Fruit fly (Drosophila melanogaster) whole organism, embryonic: ENCODE data around the gene CG7484.

Source experiments
- Adf1 ChIP-seq: fragments of 200-800 bp; sonication (Bioruptor generic); IDR thresholded peaks from 2 replicates; pipeline ENCODE4 v1.3.6; 2022; ENCODE audit warnings: missing biosample characterization, missing genetic modification characterization
- B-H2 ChIP-seq: fragments of 200-800 bp; sonication (Bioruptor generic); optimal IDR thresholded peaks from 2 replicates; lab custom pipeline; 2018; ENCODE audit warnings: missing biosample characterization, mild to moderate bottlenecking, missing genetic modification characterization
- CG11247 ChIP-seq: fragments of 200-800 bp; sonication (Bioruptor generic); IDR thresholded peaks from 2 replicates; pipeline ENCODE4 v1.3.6; 2022; ENCODE audit warnings: missing biosample characterization, missing genetic modification characterization
- CG11504 ChIP-seq: fragments of 200-800 bp; sonication (Bioruptor generic); optimal IDR thresholded peaks from 3 replicates; lab custom pipeline; 2019; ENCODE audit warnings: missing biosample characterization, mild to moderate bottlenecking, missing genetic modification characterization, moderate library complexity
- CG12659 ChIP-seq: fragments of 200-800 bp; sonication (Bioruptor generic); optimal IDR thresholded peaks from 3 replicates; lab custom pipeline; 2017; ENCODE audit warnings: mild to moderate bottlenecking, missing biosample characterization, missing genetic modification reagents, missing genetic modification characterization
- CG12744 ChIP-seq: fragments of 200-800 bp; sonication (Bioruptor generic); optimal IDR thresholded peaks from 2 replicates; lab custom pipeline; 2016; ENCODE audit warnings: missing biosample characterization, missing genetic modification characterization
- CG13624 ChIP-seq: fragments of 200-800 bp; sonication (Bioruptor generic); optimal IDR thresholded peaks from 2 replicates; lab custom pipeline; 2016; ENCODE audit warnings: missing biosample characterization, missing genetic modification characterization
- CG1602 ChIP-seq: fragments of 200-800 bp; sonication (Bioruptor generic); optimal IDR thresholded peaks from 3 replicates; lab custom pipeline; 2016; ENCODE audit warnings: missing biosample characterization, missing genetic modification characterization
- CG17912 ChIP-seq: fragments of 200-800 bp; sonication (Bioruptor generic); optimal IDR thresholded peaks from 2 replicates; lab custom pipeline; 2018; ENCODE audit warnings: missing biosample characterization, mild to moderate bottlenecking, missing genetic modification characterization
- CG18619 ChIP-seq: fragments of 200-800 bp; sonication (Bioruptor generic); optimal IDR thresholded peaks from 3 replicates; lab custom pipeline; 2017; ENCODE audit warnings: missing biosample characterization, mild to moderate bottlenecking, missing genetic modification characterization
- CG2199 ChIP-seq: fragments of 200-800 bp; sonication (Bioruptor generic); IDR thresholded peaks from 3 replicates; pipeline ENCODE4 v1.3.6; 2022; ENCODE audit warnings: missing biosample characterization, missing genetic modification characterization
- CG33213 ChIP-seq: fragments of 200-800 bp; sonication (Bioruptor generic); optimal IDR thresholded peaks from 3 replicates; lab custom pipeline; 2016; ENCODE audit warnings: missing biosample characterization, missing genetic modification characterization
- CG3726 ChIP-seq: fragments of 200-800 bp; sonication (Bioruptor generic); IDR thresholded peaks from 3 replicates; pipeline ENCODE4, ENCODE4 v1.3.6; 2022; ENCODE audit warnings: missing biosample characterization, missing genetic modification characterization
- CG4282 ChIP-seq: fragments of 200-800 bp; sonication (Bioruptor generic); optimal IDR thresholded peaks from 2 replicates; lab custom pipeline; 2016; ENCODE audit warnings: missing biosample characterization, missing genetic modification characterization
- CG6654 ChIP-seq: fragments of 200-800 bp; sonication (Bioruptor generic); optimal IDR thresholded peaks from 2 replicates; lab custom pipeline; 2017; ENCODE audit warnings: missing biosample characterization, mild to moderate bottlenecking, missing genetic modification characterization
- CG6791 ChIP-seq: fragments of 200-800 bp; sonication (Bioruptor generic); IDR thresholded peaks from 3 replicates; pipeline ENCODE4 v1.3.6; 2022; ENCODE audit warnings: missing biosample characterization, missing genetic modification characterization; ENCODE audit not compliant: partially characterized antibody
- CG9609 ChIP-seq: fragments of 200-800 bp; sonication (Bioruptor generic); optimal IDR thresholded peaks from 3 replicates; lab custom pipeline; 2016; ENCODE audit warnings: missing biosample characterization, missing genetic modification characterization
- Camta ChIP-seq: fragments of 200-800 bp; sonication (Bioruptor generic); optimal IDR thresholded peaks from 2 replicates; lab custom pipeline; 2016; ENCODE audit warnings: missing biosample characterization, missing genetic modification characterization
- CrebB ChIP-seq: fragments of 200-800 bp; sonication (Bioruptor generic); optimal IDR thresholded peaks from 3 replicates; lab custom pipeline; 2018; ENCODE audit warnings: missing biosample characterization, mild to moderate bottlenecking, missing genetic modification characterization
- Dfd ChIP-seq, 2 experiments: fragments of >200 bp; optimal IDR thresholded peaks; 2 replicates each; lab custom pipeline; 2017; ENCODE audit warnings: missing biosample characterization in 2 of 2, missing genetic modification characterization in 2 of 2
- Dref ChIP-seq: fragments of 200-800 bp; sonication (Bioruptor generic); IDR thresholded peaks from 2 replicates; pipeline ENCODE4 v1.3.6; 2022; ENCODE audit warnings: missing biosample characterization, missing genetic modification characterization
- Ets65A ChIP-seq: fragments of 200-800 bp; sonication (Bioruptor generic); peaks from one replicate; lab custom pipeline; 2016; ENCODE audit warnings: missing biosample characterization, missing genetic modification characterization
- Ets97D ChIP-seq: fragments of 200-800 bp; sonication (Bioruptor generic); optimal IDR thresholded peaks from 3 replicates; lab custom pipeline; 2016; ENCODE audit warnings: missing biosample characterization, missing genetic modification characterization
- Fer2 ChIP-seq: fragments of 200-800 bp; sonication (Bioruptor generic); optimal IDR thresholded peaks from 2 replicates; lab custom pipeline; 2018; ENCODE audit warnings: missing biosample characterization, mild to moderate bottlenecking, missing genetic modification characterization, moderate library complexity
- Lhr ChIP-seq: fragments of 200-800 bp; sonication (Bioruptor generic); optimal IDR thresholded peaks from 3 replicates; lab custom pipeline; 2017; ENCODE audit warnings: mild to moderate bottlenecking, missing biosample characterization, missing genetic modification reagents, missing genetic modification characterization
- NC2α ChIP-seq: fragments of 200-800 bp; sonication (Bioruptor generic); optimal IDR thresholded peaks from 2 replicates; lab custom pipeline; 2016; ENCODE audit warnings: missing biosample characterization, missing genetic modification characterization
- NC2β ChIP-seq: fragments of 200-800 bp; sonication (Bioruptor generic); optimal IDR thresholded peaks from 2 replicates; lab custom pipeline; 2016; ENCODE audit warnings: missing biosample characterization, missing genetic modification characterization
- Oaz ChIP-seq: fragments of 200-800 bp; sonication (Bioruptor generic); IDR thresholded peaks from 2 replicates; pipeline ENCODE4 v1.3.6; 2022; ENCODE audit warnings: missing biosample characterization, missing genetic modification characterization
- abd-A ChIP-seq: fragments of 200-800 bp; sonication (Bioruptor generic); optimal IDR thresholded peaks from 3 replicates; lab custom pipeline; 2019; ENCODE audit warnings: missing biosample characterization, mild to moderate bottlenecking, missing genetic modification characterization, moderate library complexity
- amos ChIP-seq: fragments of 200-800 bp; sonication (Bioruptor generic); IDR thresholded peaks from 2 replicates; pipeline ENCODE4 v1.3.6; 2022; ENCODE audit warnings: missing biosample characterization, missing genetic modification characterization; ENCODE audit not compliant: partially characterized antibody
- corto ChIP-seq: fragments of 200-800 bp; sonication (Bioruptor generic); optimal IDR thresholded peaks from 2 replicates; lab custom pipeline; 2016; ENCODE audit warnings: missing biosample characterization, mild to moderate bottlenecking, missing genetic modification characterization, moderate library complexity
- dm ChIP-seq: fragments of 200-800 bp; sonication (Bioruptor generic); optimal IDR thresholded peaks from 3 replicates; lab custom pipeline; 2016; ENCODE audit warnings: missing biosample characterization, missing genetic modification characterization
- en ChIP-seq: fragments of 200-800 bp; sonication (Bioruptor generic); optimal IDR thresholded peaks from 2 replicates; lab custom pipeline; 2016; ENCODE audit warnings: missing biosample characterization, missing genetic modification characterization
- esg ChIP-seq: fragments of 200-800 bp; sonication (Bioruptor generic); conservative IDR thresholded peaks from 2 replicates; pipeline ENCODE4 v1.3.6; 2022; ENCODE audit warnings: missing biosample characterization, missing genetic modification characterization
- exex ChIP-seq: fragments of 200-800 bp; sonication (Bioruptor generic); optimal IDR thresholded peaks from 4 replicates; lab custom pipeline; 2018; ENCODE audit warnings: missing biosample characterization, mild to moderate bottlenecking, missing genetic modification characterization, moderate library complexity
- gcm ChIP-seq: fragments of 200-800 bp; sonication (Bioruptor generic); optimal IDR thresholded peaks from 2 replicates; lab custom pipeline; 2019; ENCODE audit warnings: missing biosample characterization, mild to moderate bottlenecking, missing genetic modification characterization, moderate library complexity
- gfzf ChIP-seq: fragments of 200-800 bp; sonication (Bioruptor generic); optimal IDR thresholded peaks from 2 replicates; lab custom pipeline; 2016; ENCODE audit warnings: missing biosample characterization, mild to moderate bottlenecking, missing genetic modification characterization, moderate library complexity
- grau ChIP-seq: fragments of 200-800 bp; optimal IDR thresholded peaks from 3 replicates; lab custom pipeline; 2019; ENCODE audit warnings: missing biosample characterization, mild to moderate bottlenecking, missing genetic modification characterization, moderate library complexity
- insv ChIP-seq, 2 experiments: fragments of 200-800 bp; sonication (Bioruptor generic); optimal IDR thresholded peaks; 3 replicates each; lab custom pipeline; 2016 to 2018; ENCODE audit warnings: missing biosample characterization in 2 of 2, missing genetic modification characterization in 2 of 2
- inv ChIP-seq: fragments of 200-800 bp; sonication (Bioruptor generic); IDR thresholded peaks from 2 replicates; pipeline ENCODE4 v1.3.6; 2022; ENCODE audit warnings: missing biosample characterization, missing genetic modification characterization; ENCODE audit not compliant: partially characterized antibody
- kay ChIP-seq: fragments of 200-800 bp; sonication (Bioruptor generic); optimal IDR thresholded peaks from 2 replicates; lab custom pipeline; 2016; ENCODE audit warnings: missing biosample characterization, missing genetic modification characterization
- nerfin-1 ChIP-seq: fragments of 200-800 bp; sonication (Bioruptor generic); optimal IDR thresholded peaks from 3 replicates; lab custom pipeline; 2019; ENCODE audit warnings: missing biosample characterization, mild to moderate bottlenecking, missing genetic modification characterization, moderate library complexity
- nmo ChIP-seq: fragments of 200-800 bp; sonication (Bioruptor generic); optimal IDR thresholded peaks from 2 replicates; lab custom pipeline; 2018; ENCODE audit warnings: missing biosample characterization, mild to moderate bottlenecking, missing genetic modification characterization, moderate library complexity
- pho ChIP-seq: fragments of 200-800 bp; sonication (Bioruptor generic); optimal IDR thresholded peaks from 2 replicates; lab custom pipeline; 2016; ENCODE audit warnings: missing biosample characterization, missing genetic modification characterization
- psq ChIP-seq: fragments of 200-800 bp; sonication (Bioruptor generic); optimal IDR thresholded peaks from 2 replicates; lab custom pipeline; 2017; ENCODE audit warnings: missing biosample characterization, missing genetic modification characterization
- slp2 ChIP-seq: fragments of 200-800 bp; sonication (Bioruptor generic); optimal IDR thresholded peaks from 2 replicates; lab custom pipeline; 2016; ENCODE audit warnings: missing biosample characterization, missing genetic modification characterization
- tgo ChIP-seq: fragments of 200-800 bp; sonication (Bioruptor generic); IDR thresholded peaks from 3 replicates; pipeline ENCODE4 v1.3.6; 2022; ENCODE audit warnings: missing biosample characterization, missing genetic modification characterization
- trem ChIP-seq: fragments of 200-800 bp; optimal IDR thresholded peaks from 3 replicates; lab custom pipeline; 2019; ENCODE audit warnings: missing biosample characterization, mild to moderate bottlenecking, missing genetic modification characterization, moderate library complexity
- tx ChIP-seq: fragments of 200-800 bp; sonication (Bioruptor generic); optimal IDR thresholded peaks from 2 replicates; lab custom pipeline; 2016; ENCODE audit warnings: missing biosample characterization, missing genetic modification characterization

Gene CG7484

dm6 chr3L:17658423-17659267 lies 4.2 kb downstream of the CG7484 start (continued):
- TF ChIP-seq CG12659 (GFP tag; lab: Kevin White, UChicago), result peak; percentile 86
- TF ChIP-seq tgo, result peak; percentile 91
- TF ChIP-seq psq (GFP tag; lab: Kevin White, UChicago), result peak; percentile 53
- TF ChIP-seq CG17912, result peak; percentile 15
- TF ChIP-seq CG9609 (GFP tag; lab: Kevin White, UChicago), result peak; percentile 91
- peak; percentile 69 for TF ChIP-seq nmo (GFP tag; lab: Kevin White, UChicago)
- peak; percentile 86 for TF ChIP-seq exex (tag; lab: Kevin White, UChicago)
- peak; percentile 77 for TF ChIP-seq CG11504 (tag; lab: Kevin White, UChicago)
- TF ChIP-seq tx, result peak; percentile 84
- peak; percentile 74 for TF ChIP-seq Adf1 (GFP tag; lab: Robert Waterston, UW)
- peak; percentile 60 for TF ChIP-seq gcm (GFP tag; lab: Kevin White, UChicago)
- peak; percentile 73 for TF ChIP-seq Camta (GFP tag; lab: Kevin White, UChicago)
- TF ChIP-seq CG33213 (GFP tag; lab: Kevin White, UChicago), result peak; percentile 92
- TF ChIP-seq CG3726 (GFP tag; lab: Robert Waterston, UW), result peak; percentile 79; the same call in 1 of the 3 replicates
- TF ChIP-seq B-H2 (GFP tag; lab: Kevin White, UChicago), result peak; percentile 63
- peak; percentile 86 for TF ChIP-seq CG2199 (GFP tag; lab: Robert Waterston, UW)
- peak; percentile 65 for TF ChIP-seq en
- peak; percentile 66 for TF ChIP-seq NC2α (GFP tag; lab: Kevin White, UChicago)
- peak; percentile 83 for TF ChIP-seq CG18619 (GFP tag; lab: Kevin White, UChicago)
- TF ChIP-seq CrebB (tag; lab: Kevin White, UChicago), result peak; percentile 89
- TF ChIP-seq Lhr (GFP tag; lab: Kevin White, UChicago), result peak; percentile 45
- TF ChIP-seq Ets65A (GFP tag; lab: Kevin White, UChicago), result peak; percentile 99
- peak; percentile 93 for TF ChIP-seq CG11247 (GFP tag; lab: Robert Waterston, UW)
- peak; percentile 54 for TF ChIP-seq trem (tag; lab: Kevin White, UChicago)
- TF ChIP-seq Ets97D (GFP tag; lab: Kevin White, UChicago), result peak; percentile 66
- peak; percentile 49 for TF ChIP-seq Dref
- peak; percentile 98 for TF ChIP-seq grau (tag; lab: Kevin White, UChicago)
- TF ChIP-seq NC2β (GFP tag; lab: Kevin White, UChicago), result peak; percentile 84
- TF ChIP-seq inv (GFP tag; lab: Robert Waterston, UW), result no peak
- TF ChIP-seq amos (GFP tag; lab: Robert Waterston, UW), result no peak
- TF ChIP-seq corto (GFP tag; lab: Kevin White, UChicago), result peak; percentile 53
- TF ChIP-seq abd-A (tag; lab: Kevin White, UChicago), result peak; percentile 78
- TF ChIP-seq CG4282 (GFP tag; lab: Kevin White, UChicago), result peak; percentile 85
- TF ChIP-seq CG13624 (GFP tag; lab: Kevin White, UChicago), result peak; percentile 93
- TF ChIP-seq Fer2 (tag; lab: Kevin White, UChicago), result peak; percentile 57
- peak; percentile 86 for TF ChIP-seq esg (GFP tag; lab: Robert Waterston, UW)
- TF ChIP-seq CG6654 (GFP tag; lab: Kevin White, UChicago), result peak; percentile 42
- peak; percentile 81 for TF ChIP-seq dm (GFP tag; lab: Kevin White, UChicago)
- TF ChIP-seq CG1602 (GFP tag; lab: Kevin White, UChicago), result peak; percentile 77
- TF ChIP-seq gfzf (GFP tag; lab: Kevin White, UChicago), result no peak
- TF ChIP-seq CG6791 (GFP tag; lab: Robert Waterston, UW), result no peak
- TF ChIP-seq Dfd (GFP tag; optimal IDR thresholded peaks at IDR 0.05; lab: Kevin White, UChicago), result no peak
- TF ChIP-seq kay (GFP tag; lab: Kevin White, UChicago), result peak; percentile 85
- TF ChIP-seq CG12744, result peak; percentile 80
- TF ChIP-seq Oaz, result peak; percentile 77
- peak in 1 of 2 experiments; percentile 4 for TF ChIP-seq insv (GFP tag; optimal IDR thresholded peaks at IDR 0.05; lab: Kevin White, UChicago)
- peak; percentile 84 for TF ChIP-seq slp2 (GFP tag; lab: Kevin White, UChicago)
- peak; percentile 92 for TF ChIP-seq pho (GFP tag; lab: Kevin White, UChicago)
- peak; percentile 43 for TF ChIP-seq nerfin-1
